Worm (Caenorhabditis elegans) whole organism, L4 larva: ENCODE results near the gene C08B6.14.

Experiments used
- ama-1 ChIP-seq: fragments of 150-350 bp; optimal IDR thresholded peaks from 2 replicates; lab custom pipeline; 2014; ENCODE audit warnings: inconsistent platforms, mixed read lengths
- ceh-44 ChIP-seq: fragments of 200-800 bp; sonication (Bioruptor generic); IDR thresholded peaks from 2 replicates; pipeline ENCODE4 v1.3.6; 2022; ENCODE audit warnings: missing genetic modification reagents, missing genetic modification characterization, missing compliant biosample characterization
- ceh-62 ChIP-seq: sonication (generic microtip); optimal IDR thresholded peaks from 2 replicates; lab custom pipeline; 2017; ENCODE audit warnings: missing biosample characterization, missing genetic modification characterization
- dpl-1 ChIP-seq: fragments of 150-350 bp; optimal IDR thresholded peaks from 2 replicates; lab custom pipeline; 2014; ENCODE audit warnings: missing biosample characterization, missing genetic modification reagents, missing genetic modification characterization
- egl-27 ChIP-seq: sonication (generic microtip); optimal IDR thresholded peaks from 3 replicates; lab custom pipeline; 2017; ENCODE audit warnings: missing biosample characterization, missing genetic modification reagents, missing genetic modification characterization
- fos-1 ChIP-seq: fragments of 150-350 bp; optimal IDR thresholded peaks from 2 replicates; lab custom pipeline; 2014; ENCODE audit warnings: missing biosample characterization, missing genetic modification characterization
- lin-15B ChIP-seq: fragments of 150-350 bp; sonication (generic microtip); optimal IDR thresholded peaks from 3 replicates; lab custom pipeline; 2014; ENCODE audit warnings: missing biosample characterization, missing genetic modification characterization
- nhr-25 ChIP-seq: sonication (generic microtip); optimal IDR thresholded peaks from 2 replicates; lab custom pipeline; 2017; ENCODE audit warnings: missing genetic modification characterization, mild to moderate bottlenecking, missing compliant biosample characterization, antibody characterized with exemption, moderate library complexity, borderline replicate concordance; ENCODE audit not compliant: insufficient read depth
- nhr-42 ChIP-seq: fragments of 200-800 bp; sonication (Bioruptor generic); IDR thresholded peaks from 2 replicates; pipeline ENCODE4 v1.3.6; 2022; ENCODE audit warnings: missing genetic modification characterization, missing compliant biosample characterization
- nhr-77 ChIP-seq: fragments of 150-350 bp; optimal IDR thresholded peaks from 2 replicates; lab custom pipeline; 2014; ENCODE audit warnings: missing biosample characterization, missing genetic modification characterization
- php-3 ChIP-seq: fragments of 200-800 bp; sonication (Bioruptor generic); IDR thresholded peaks from 2 replicates; pipeline ENCODE4 v1.3.6; 2022; ENCODE audit warnings: missing genetic modification reagents, missing genetic modification characterization, missing compliant biosample characterization

ce11 chrV:10122670-10123069 lies 20.9 kb upstream of the C08B6.14 start, which contains the start of gene srxa-19:
- TF ChIP-seq ceh-62 (tag; lab: Kevin White, UChicago) (no peak), egl-27 (tag; lab: Kevin White, UChicago) (no peak), ceh-44 (GFP tag; lab: Robert Waterston, UW) (no peak), nhr-25 (tag; lab: Kevin White, UChicago) (no peak), fos-1 (tag; lab: Kevin White, UChicago) (no peak), nhr-77 (tag; lab: Kevin White, UChicago) (no peak), ama-1 (lab: Kevin White, UChicago) (no peak), php-3 (GFP tag; lab: Robert Waterston, UW) (no peak), lin-15B (tag; lab: Kevin White, UChicago) (no peak), dpl-1 (no peak), nhr-42 (GFP tag; lab: Robert Waterston, UW) (no peak)
